Worm (Caenorhabditis elegans) whole organism, mixed stage, embryonic: ENCODE results near the gene unc-79.

ENCODE experiments used
- blmp-1 ChIP-seq: fragments of 150-350 bp; optimal IDR thresholded peaks from 2 replicates; lab custom pipeline; 2014; ENCODE audit warnings: missing biosample characterization, missing genetic modification characterization
- ces-1 ChIP-seq: fragments of 150-350 bp; optimal IDR thresholded peaks from 2 replicates; lab custom pipeline; 2014; ENCODE audit warnings: missing biosample characterization, missing genetic modification reagents, missing genetic modification characterization
- elt-3 ChIP-seq: fragments of 150-350 bp; optimal IDR thresholded peaks from 2 replicates; lab custom pipeline; 2014; ENCODE audit warnings: missing biosample characterization, missing genetic modification characterization
- lsy-2 ChIP-seq: fragments of 150-350 bp; optimal IDR thresholded peaks from 2 replicates; lab custom pipeline; 2014; ENCODE audit warnings: missing biosample characterization, missing genetic modification characterization
- nhr-76 ChIP-seq: sonication (generic microtip); optimal IDR thresholded peaks from 2 replicates; lab custom pipeline; 2017; ENCODE audit warnings: missing biosample characterization, missing genetic modification characterization
- pha-4 ChIP-seq: fragments of 150-350 bp; optimal IDR thresholded peaks from 2 replicates; lab custom pipeline; 2018; ENCODE audit warnings: missing biosample characterization, missing genetic modification reagents, missing genetic modification characterization
- unc-62 ChIP-seq: fragments of 150-350 bp; optimal IDR thresholded peaks from 2 replicates; lab custom pipeline; 2014; ENCODE audit warnings: missing biosample characterization, missing genetic modification reagents, missing genetic modification characterization
- ztf-11 ChIP-seq: fragments of 150-350 bp; optimal IDR thresholded peaks from 2 replicates; lab custom pipeline; 2014; ENCODE audit warnings: missing biosample characterization, missing genetic modification characterization

- peak; percentile 5 for TF ChIP-seq pha-4 (tag; lab: Kevin White, UChicago)
- no peak for TF ChIP-seq elt-3
- no peak for TF ChIP-seq lsy-2
- TF ChIP-seq nhr-76 (tag; lab: Kevin White, UChicago), result no peak
- TF ChIP-seq ztf-11 (tag; lab: Kevin White, UChicago), result no peak
- TF ChIP-seq ces-1 (GFP tag; lab: Kevin White, UChicago), result peak; percentile 29
- no peak for TF ChIP-seq blmp-1
- peak; percentile 1 for TF ChIP-seq unc-62 (GFP tag; lab: Kevin White, UChicago)
These were observed 29.1 kb upstream of the unc-79 start for ce11 chrIII:4037332-4037731.
